Worm (Caenorhabditis elegans) whole organism, L3 larva: ENCODE results near the gene Y82E9BL.19.

ENCODE experiments used
- R02D3.7 ChIP-seq: fragments of 150-350 bp; optimal IDR thresholded peaks from 2 replicates; lab custom pipeline; 2014; ENCODE audit warnings: missing biosample characterization, missing genetic modification characterization
- ZK546.5 ChIP-seq: sonication (generic microtip); optimal IDR thresholded peaks from 2 replicates; lab custom pipeline; 2017; ENCODE audit warnings: missing biosample characterization, missing genetic modification characterization
- aly-2 ChIP-seq: fragments of 150-350 bp; optimal IDR thresholded peaks from 2 replicates; lab custom pipeline; 2014; ENCODE audit warnings: missing biosample characterization, missing genetic modification characterization
- ama-1 ChIP-seq: fragments of 150-350 bp; optimal IDR thresholded peaks from 2 replicates; lab custom pipeline; 2018
- ceh-16 ChIP-seq: sonication (generic microtip); optimal IDR thresholded peaks from 2 replicates; lab custom pipeline; 2017; ENCODE audit warnings: missing biosample characterization, missing genetic modification characterization
- ceh-28 ChIP-seq: fragments of 150-350 bp; optimal IDR thresholded peaks from 2 replicates; lab custom pipeline; 2014; ENCODE audit warnings: missing biosample characterization, missing genetic modification reagents, missing genetic modification characterization
- ceh-9 ChIP-seq: sonication (generic microtip); optimal IDR thresholded peaks from 2 replicates; lab custom pipeline; 2018; ENCODE audit warnings: missing biosample characterization, missing genetic modification characterization
- daf-12 ChIP-seq: fragments of 150-350 bp; optimal IDR thresholded peaks from 2 replicates; lab custom pipeline; 2014; ENCODE audit warnings: missing biosample characterization, missing genetic modification reagents, missing genetic modification characterization
- egl-5 ChIP-seq: fragments of 150-350 bp; optimal IDR thresholded peaks from 2 replicates; lab custom pipeline; 2017; ENCODE audit warnings: missing biosample characterization, missing genetic modification reagents, missing genetic modification characterization, inconsistent platforms
- elt-2 ChIP-seq: sonication (generic microtip); optimal IDR thresholded peaks from 2 replicates; lab custom pipeline; 2016; ENCODE audit warnings: missing genetic modification reagents, mild to moderate bottlenecking, missing genetic modification characterization, missing compliant biosample characterization
- elt-3 ChIP-seq, 3 experiments: fragments of 150-350 bp in 1 of 3; sonication (generic microtip) in 2 of 3; optimal IDR thresholded peaks; 2 replicates in 2 of 3; 4 replicates in 1 of 3; lab custom pipeline; 2014 to 2017; ENCODE audit warnings: missing biosample characterization in 3 of 3, missing genetic modification characterization in 3 of 3
- eor-1 ChIP-seq, 2 experiments: fragments of 150-350 bp; optimal IDR thresholded peaks; 2 replicates each; lab custom pipeline; 2014 to 2018; ENCODE audit warnings: missing biosample characterization in 2 of 2, missing genetic modification characterization in 2 of 2
- fkh-10 ChIP-seq: sonication (generic microtip); optimal IDR thresholded peaks from 2 replicates; lab custom pipeline; 2017; ENCODE audit warnings: missing biosample characterization, missing genetic modification reagents, missing genetic modification characterization
- fkh-2 ChIP-seq: fragments of 150-350 bp; optimal IDR thresholded peaks from 2 replicates; lab custom pipeline; 2014; ENCODE audit warnings: missing biosample characterization, missing genetic modification reagents, missing genetic modification characterization
- hmg-11 ChIP-seq: sonication (generic microtip); optimal IDR thresholded peaks from 2 replicates; lab custom pipeline; 2016; ENCODE audit warnings: missing genetic modification characterization, missing compliant biosample characterization
- jun-1 ChIP-seq: fragments of 150-350 bp; optimal IDR thresholded peaks from 2 replicates; lab custom pipeline; 2014; ENCODE audit warnings: missing biosample characterization, missing genetic modification reagents, missing genetic modification characterization
- lin-39 ChIP-seq: fragments of 150-350 bp; optimal IDR thresholded peaks from 2 replicates; lab custom pipeline; 2018; ENCODE audit warnings: missing biosample characterization, missing genetic modification reagents, missing genetic modification characterization
- lsy-12 ChIP-seq: sonication (generic microtip); optimal IDR thresholded peaks from 2 replicates; lab custom pipeline; 2016; ENCODE audit warnings: mild to moderate bottlenecking, missing genetic modification characterization, missing compliant biosample characterization
- mdl-1 ChIP-seq: fragments of 150-350 bp; optimal IDR thresholded peaks from 2 replicates; lab custom pipeline; 2014; ENCODE audit warnings: missing biosample characterization, missing genetic modification characterization
- mml-1 ChIP-seq: fragments of 150-350 bp; sonication (generic microtip); optimal IDR thresholded peaks from 3 replicates; lab custom pipeline; 2014; ENCODE audit warnings: missing biosample characterization, missing genetic modification characterization
- nfya-1 ChIP-seq: sonication (generic microtip); optimal IDR thresholded peaks from 2 replicates; lab custom pipeline; 2017; ENCODE audit warnings: missing genetic modification characterization, mild to moderate bottlenecking, missing compliant biosample characterization, antibody characterized with exemption, moderate library complexity; ENCODE audit not compliant: insufficient read depth
- nhr-11 ChIP-seq: fragments of 150-350 bp; optimal IDR thresholded peaks from 2 replicates; lab custom pipeline; 2014; ENCODE audit warnings: missing biosample characterization, missing genetic modification characterization
- nhr-12 ChIP-seq: fragments of 150-350 bp; optimal IDR thresholded peaks from 2 replicates; lab custom pipeline; 2014; ENCODE audit warnings: missing biosample characterization, missing genetic modification characterization
- nhr-23 ChIP-seq: fragments of 150-350 bp; optimal IDR thresholded peaks from 2 replicates; lab custom pipeline; 2014; ENCODE audit warnings: missing biosample characterization, missing genetic modification reagents, missing genetic modification characterization
- nhr-25 ChIP-seq: sonication (generic microtip); optimal IDR thresholded peaks from 2 replicates; lab custom pipeline; 2017; ENCODE audit warnings: missing biosample characterization, missing genetic modification characterization
- nhr-43 ChIP-seq: sonication (generic microtip); optimal IDR thresholded peaks from 2 replicates; lab custom pipeline; 2016; ENCODE audit warnings: mild to moderate bottlenecking, missing genetic modification characterization, missing compliant biosample characterization; ENCODE audit not compliant: poor library complexity, severe bottlenecking
- nhr-67 ChIP-seq: fragments of 150-350 bp; optimal IDR thresholded peaks from 2 replicates; lab custom pipeline; 2014; ENCODE audit warnings: missing biosample characterization, missing genetic modification characterization
- nhr-77 ChIP-seq: fragments of 150-350 bp; optimal IDR thresholded peaks from 2 replicates; lab custom pipeline; 2014; ENCODE audit warnings: missing biosample characterization, missing genetic modification characterization
- pha-4 ChIP-seq: fragments of 150-350 bp; optimal IDR thresholded peaks from 2 replicates; lab custom pipeline; 2014; ENCODE audit warnings: missing biosample characterization, missing genetic modification reagents, missing genetic modification characterization
- skn-1 ChIP-seq: fragments of 150-350 bp; optimal IDR thresholded peaks from 2 replicates; lab custom pipeline; 2014; ENCODE audit warnings: missing biosample characterization, missing genetic modification characterization
- snpc-4 ChIP-seq: fragments of 150-350 bp; optimal IDR thresholded peaks from 2 replicates; lab custom pipeline; 2014; ENCODE audit warnings: missing biosample characterization, missing genetic modification characterization
- tbx-2 ChIP-seq: sonication (generic microtip); optimal IDR thresholded peaks from 2 replicates; lab custom pipeline; 2016; ENCODE audit warnings: mild to moderate bottlenecking, missing genetic modification characterization, missing compliant biosample characterization
- unc-62 ChIP-seq: fragments of 150-350 bp; sonication (generic microtip); optimal IDR thresholded peaks from 4 replicates; lab custom pipeline; 2014; ENCODE audit warnings: missing biosample characterization, missing genetic modification reagents, missing genetic modification characterization
- zag-1 ChIP-seq: fragments of 150-350 bp; optimal IDR thresholded peaks from 2 replicates; lab custom pipeline; 2014; ENCODE audit warnings: missing biosample characterization, missing genetic modification characterization
- ztf-4 ChIP-seq: fragments of 150-350 bp; optimal IDR thresholded peaks from 2 replicates; lab custom pipeline; 2014; ENCODE audit warnings: missing biosample characterization, missing genetic modification characterization

Gene Y82E9BL.19

ce11 chrIII:1342488-1342887 is 10.7 kb downstream of the Y82E9BL.19 start, which contains the start of gene fbxa-26:
TSS of gene fbxa-26 (minus strand) at chrIII:1342522.
- TF ChIP-seq elt-2 (tag; lab: Kevin White, UChicago) = peak; percentile 67
- TF ChIP-seq mdl-1 (tag; lab: Kevin White, UChicago) = no peak
- TF ChIP-seq pha-4 (tag; lab: Kevin White, UChicago) = peak; percentile 20

- TF ChIP-seq ama-1 (lab: Kevin White, UChicago) = no peak
- TF ChIP-seq fkh-2 (tag; lab: Kevin White, UChicago) = no peak
- TF ChIP-seq nhr-23 = no peak
- TF ChIP-seq elt-3 (tag; optimal IDR thresholded peaks at IDR 0.05; lab: Kevin White, UChicago) = no peak
- TF ChIP-seq hmg-11 (tag; lab: Kevin White, UChicago) = no peak
- no peak for TF ChIP-seq skn-1 (tag; lab: Kevin White, UChicago)
- no peak for TF ChIP-seq nhr-67
- no peak for TF ChIP-seq ZK546.5 (tag; lab: Kevin White, UChicago)
- TF ChIP-seq nhr-12 (tag; lab: Kevin White, UChicago) = no peak
- TF ChIP-seq elt-2 (tag; lab: Kevin White, UChicago) = no peak
- no peak for TF ChIP-seq egl-5 (tag; lab: Kevin White, UChicago)
- no peak for TF ChIP-seq nhr-43 (tag; lab: Kevin White, UChicago)
- no peak for TF ChIP-seq nfya-1 (tag; lab: Kevin White, UChicago)
- no peak for TF ChIP-seq lin-39
- TF ChIP-seq ztf-4 (tag; lab: Kevin White, UChicago) = no peak
- no peak for TF ChIP-seq unc-62 (GFP tag; lab: Kevin White, UChicago)
- no peak for TF ChIP-seq ceh-28 (tag; lab: Kevin White, UChicago)
- no peak for TF ChIP-seq mml-1 (tag; lab: Kevin White, UChicago)
- no peak for TF ChIP-seq lsy-12
- TF ChIP-seq ceh-16 (tag; lab: Kevin White, UChicago) = no peak
Observed at ce11 chrIII:1342919-1343419, 11.2 kb downstream of the Y82E9BL.19 start, which contains the start of gene fbxa-27. TSS of gene fbxa-27 (plus strand) at chrIII:1342969.

- TF ChIP-seq nhr-11 (tag; lab: Kevin White, UChicago) (no peak), eor-1 (tag; optimal IDR thresholded peaks at IDR 0.05; lab: Kevin White, UChicago) (no peak), nfya-1 (tag; lab: Kevin White, UChicago) (no peak), hmg-11 (tag; lab: Kevin White, UChicago) (no peak)
Observed at ce11 chrIII:1345694-1346093, 13.9 kb downstream of the Y82E9BL.19 start, which contains the start of gene Y82E9BL.6. TSS of gene Y82E9BL.6 (minus strand) at chrIII:1345794.

ce11 chrIII:1347003-1347402 is 15.2 kb downstream of the Y82E9BL.19 start:
- TF ChIP-seq lin-39 = no peak
- TF ChIP-seq snpc-4 (tag; lab: Kevin White, UChicago) = no peak
- no peak for TF ChIP-seq tbx-2
- no peak for TF ChIP-seq ztf-4 (tag; lab: Kevin White, UChicago)
- TF ChIP-seq elt-2 (tag; lab: Kevin White, UChicago) = no peak
- no peak for TF ChIP-seq elt-3 (tag; optimal IDR thresholded peaks at IDR 0.05; lab: Kevin White, UChicago)
- TF ChIP-seq nhr-77 (tag; lab: Kevin White, UChicago) = no peak
- no peak for TF ChIP-seq nhr-43 (tag; lab: Kevin White, UChicago)
- TF ChIP-seq ama-1 (lab: Kevin White, UChicago) = no peak
- no peak for TF ChIP-seq ceh-28 (tag; lab: Kevin White, UChicago)
- TF ChIP-seq ceh-16 (tag; lab: Kevin White, UChicago) = no peak
- TF ChIP-seq fkh-2 (tag; lab: Kevin White, UChicago) = no peak
- no peak for TF ChIP-seq daf-12
- TF ChIP-seq aly-2 (tag; lab: Kevin White, UChicago) = no peak
- no peak for TF ChIP-seq R02D3.7 (tag; lab: Kevin White, UChicago)
- no peak for TF ChIP-seq nhr-11 (tag; lab: Kevin White, UChicago)
- TF ChIP-seq fkh-10 (GFP tag; lab: Kevin White, UChicago) = no peak
- TF ChIP-seq hmg-11 (tag; lab: Kevin White, UChicago) = no peak
- no peak for TF ChIP-seq zag-1 (tag; lab: Kevin White, UChicago)
- TF ChIP-seq, all 47 proteins: peak for 0

ce11 chrIII:1347539-1347938 is 15.7 kb downstream of the Y82E9BL.19 start, which contains the start of gene Y82E9BL.5:
TSS of gene Y82E9BL.5 (minus strand) at chrIII:1347639.
- no peak for TF ChIP-seq ztf-4 (tag; lab: Kevin White, UChicago)
- no peak for TF ChIP-seq daf-12
- no peak for TF ChIP-seq ama-1 (lab: Kevin White, UChicago)
- TF ChIP-seq nhr-67 = no peak
- no peak for TF ChIP-seq jun-1 (tag; lab: Kevin White, UChicago)
- no peak for TF ChIP-seq ceh-9 (tag; lab: Kevin White, UChicago)
- no peak for TF ChIP-seq hmg-11 (tag; lab: Kevin White, UChicago)
- no peak for TF ChIP-seq nfya-1 (tag; lab: Kevin White, UChicago)
- no peak for TF ChIP-seq nhr-25 (tag; lab: Kevin White, UChicago)
- no peak for TF ChIP-seq ZK546.5 (tag; lab: Kevin White, UChicago)
- no peak for TF ChIP-seq lsy-12
- no peak for TF ChIP-seq mdl-1 (tag; lab: Kevin White, UChicago)
- TF ChIP-seq zag-1 (tag; lab: Kevin White, UChicago) = no peak
